Fruit fly (Drosophila melanogaster) whole organism, adult: ENCODE results near the gene GstD11.

ENCODE experiments used
- CG11617 ChIP-seq: fragments of 200-800 bp; sonication (Bioruptor generic); optimal IDR thresholded peaks from 2 replicates; lab custom pipeline; 2017; ENCODE audit warnings: mild to moderate bottlenecking, missing biosample characterization, missing genetic modification reagents, missing genetic modification characterization
- CG14711 ChIP-seq: fragments of 200-800 bp; sonication (Bioruptor generic); optimal IDR thresholded peaks from 2 replicates; lab custom pipeline; 2018; ENCODE audit warnings: missing biosample characterization, mild to moderate bottlenecking, missing genetic modification characterization, moderate library complexity

- TF ChIP-seq CG11617 (no peak), CG14711 (tag; lab: Kevin White, UChicago) (no peak)
These were observed 18.6 kb upstream of the GstD11 start, which contains the start of gene Tim17a1 for dm6 chr3R:12364580-12364979.
